Worm (Caenorhabditis elegans) whole organism, early embryonic: Measurements from ENCODE around the gene F46G11.2.
A peak's percentile ranks its signal among the peaks of the same experiment; 100 is the strongest.

Experiments used
- B0310.2 ChIP-seq: sonication (generic microtip); optimal IDR thresholded peaks from 2 replicates; lab custom pipeline; 2016; ENCODE audit warnings: mild to moderate bottlenecking, missing genetic modification characterization, missing compliant biosample characterization
- F13C5.2 ChIP-seq: sonication (generic microtip); optimal IDR thresholded peaks from 2 replicates; lab custom pipeline; 2017; ENCODE audit warnings: mild to moderate bottlenecking, missing genetic modification characterization, inconsistent platforms, missing compliant biosample characterization
- aly-1 ChIP-seq: sonication (generic microtip); optimal IDR thresholded peaks from 2 replicates; lab custom pipeline; 2016; ENCODE audit warnings: missing genetic modification characterization, missing compliant biosample characterization
- ama-1 ChIP-seq: fragments of 150-350 bp; optimal IDR thresholded peaks from 2 replicates; lab custom pipeline; 2014
- ceh-13 ChIP-seq: fragments of 200-800 bp; sonication (Bioruptor generic); optimal IDR thresholded peaks from 2 replicates; lab custom pipeline; 2018; ENCODE audit warnings: mild to moderate bottlenecking, missing genetic modification characterization, missing compliant biosample characterization
- ceh-36 ChIP-seq: sonication (generic microtip); optimal IDR thresholded peaks from 2 replicates; lab custom pipeline; 2016; ENCODE audit warnings: missing genetic modification characterization, inconsistent platforms, missing compliant biosample characterization
- ets-7 ChIP-seq: sonication (generic microtip); optimal IDR thresholded peaks from 2 replicates; lab custom pipeline; 2016; ENCODE audit warnings: missing genotype, missing genetic modification characterization, missing compliant biosample characterization
- flt-1 ChIP-seq: fragments of 200-800 bp; sonication (Bioruptor generic); IDR thresholded peaks from 2 replicates; pipeline ENCODE4 v1.3.6; 2022; ENCODE audit warnings: missing genetic modification characterization, missing compliant biosample characterization
- hmbx-1 ChIP-seq: sonication (generic microtip); optimal IDR thresholded peaks from 2 replicates; lab custom pipeline; 2016; ENCODE audit warnings: mild to moderate bottlenecking, missing genetic modification characterization, missing compliant biosample characterization
- hmg-4 ChIP-seq: fragments of 200-800 bp; sonication (Bioruptor generic); optimal IDR thresholded peaks from 2 replicates; lab custom pipeline; 2018; ENCODE audit warnings: mild to moderate bottlenecking, missing genetic modification characterization, missing compliant biosample characterization
- hnd-1 ChIP-seq: sonication (generic microtip); optimal IDR thresholded peaks from 2 replicates; lab custom pipeline; 2016; ENCODE audit warnings: missing genetic modification characterization, missing compliant biosample characterization
- pes-1 ChIP-seq: fragments of 200-800 bp; sonication (Bioruptor generic); IDR thresholded peaks from 2 replicates; pipeline ENCODE4 v1.3.6; 2022; ENCODE audit warnings: missing genetic modification reagents, missing genetic modification characterization, missing compliant biosample characterization
- scrt-1 ChIP-seq: fragments of 200-800 bp; sonication (Bioruptor generic); IDR thresholded peaks from 2 replicates; pipeline ENCODE4 v1.3.6; 2022; ENCODE audit warnings: missing genetic modification characterization, missing compliant biosample characterization
- sea-1 ChIP-seq: fragments of 200-800 bp; sonication (Bioruptor generic); conservative IDR thresholded peaks from 2 replicates; pipeline ENCODE4 v1.3.6; 2022; ENCODE audit warnings: missing genetic modification characterization, missing compliant biosample characterization
- tbx-11 ChIP-seq: fragments of 200-800 bp; sonication (Bioruptor generic); IDR thresholded peaks from 2 replicates; pipeline ENCODE4 v1.3.6; 2022; ENCODE audit warnings: missing genetic modification characterization, missing compliant biosample characterization
- tbx-37 ChIP-seq: fragments of 200-800 bp; sonication (Bioruptor generic); conservative IDR thresholded peaks from 2 replicates; pipeline ENCODE4 v1.3.6; 2022; ENCODE audit warnings: missing genetic modification reagents, missing genetic modification characterization, missing compliant biosample characterization
- tra-4 ChIP-seq: sonication (generic microtip); optimal IDR thresholded peaks from 2 replicates; lab custom pipeline; 2017; ENCODE audit warnings: missing genetic modification characterization, missing compliant biosample characterization

Gene F46G11.2

DNA sequence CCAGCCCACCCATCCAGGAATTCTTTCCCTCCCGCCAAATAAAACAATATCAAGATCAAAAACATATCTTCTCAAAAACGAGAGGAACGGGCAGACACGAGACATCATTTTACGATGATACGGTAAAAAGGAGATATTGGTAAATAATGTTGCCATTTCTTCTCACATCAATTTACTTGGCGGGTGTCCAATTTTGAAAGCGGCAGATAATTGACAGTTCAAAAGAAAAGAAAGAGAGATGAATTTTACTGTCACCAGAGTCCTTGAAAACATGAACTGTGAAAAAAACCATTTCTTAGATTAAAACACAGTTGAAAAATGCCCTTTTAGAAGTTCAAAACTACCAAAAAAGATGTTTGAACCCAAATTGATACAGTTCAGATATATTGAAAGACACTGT, 22.7 kb downstream of the F46G11.2 start:
- TF ChIP-seq ceh-13 (GFP tag; lab: Kevin White, UChicago) (no peak), tbx-11 (GFP tag; lab: Robert Waterston, UW) (no peak), hmg-4 (no peak), sea-1 (no peak), tra-4 (tag; lab: Kevin White, UChicago) (no peak), ama-1 (lab: Kevin White, UChicago) (no peak), F13C5.2 (no peak), tbx-37 (GFP tag; lab: Robert Waterston, UW) (no peak), scrt-1 (GFP tag; lab: Robert Waterston, UW) (no peak), ceh-36 (tag; lab: Kevin White, UChicago) (no peak), hnd-1 (no peak), B0310.2 (tag; lab: Kevin White, UChicago) (no peak), flt-1 (no peak), aly-1 (tag; lab: Kevin White, UChicago) (no peak), pes-1 (GFP tag; lab: Robert Waterston, UW) (no peak), hmbx-1 (no peak), ets-7 (tag; lab: Kevin White, UChicago) (no peak)

DNA sequence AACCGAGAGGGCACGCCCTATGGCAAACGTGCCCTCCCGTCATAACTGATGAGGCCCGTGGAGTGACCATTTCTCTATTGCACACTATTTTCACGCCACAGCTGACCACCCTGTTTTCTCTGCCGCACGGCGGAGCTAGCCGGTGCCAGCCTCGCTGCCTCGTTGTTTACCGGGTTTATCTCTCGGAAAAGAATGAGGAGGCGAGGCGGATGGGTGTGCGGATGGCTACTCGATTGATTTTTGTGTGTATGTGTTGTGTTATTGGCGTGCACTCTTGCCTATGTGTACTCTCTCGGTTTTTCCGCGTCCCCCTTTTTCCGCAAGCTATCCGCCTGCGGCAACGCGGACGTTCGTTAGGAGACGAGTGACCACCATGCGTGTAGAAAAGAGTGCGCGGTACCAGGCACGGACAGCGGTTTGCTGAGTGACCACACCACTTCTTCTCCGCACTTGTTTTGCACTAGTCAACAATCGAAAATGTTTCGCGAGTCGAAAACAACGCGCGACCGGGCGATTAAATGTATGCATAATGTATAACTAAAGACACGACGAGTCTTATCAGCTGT, 24.1 kb downstream of the F46G11.2 start:
- TF ChIP-seq ceh-13 (GFP tag; lab: Kevin White, UChicago) (peak; percentile 26), hmg-4 (peak; percentile 94), tra-4 (tag; lab: Kevin White, UChicago) (no peak), scrt-1 (GFP tag; lab: Robert Waterston, UW) (peak; percentile 6; the same call in 1 of the 2 replicates), ets-7 (tag; lab: Kevin White, UChicago) (peak; percentile 76), sea-1 (0 out of 2 replicates have a peak, but pooled peaks have one; percentile 36), aly-1 (tag; lab: Kevin White, UChicago) (peak; percentile 77), ama-1 (lab: Kevin White, UChicago) (no peak), flt-1 (peak; percentile 60), F13C5.2 (peak; percentile 80), pes-1 (GFP tag; lab: Robert Waterston, UW) (no peak), ceh-36 (tag; lab: Kevin White, UChicago) (no peak), tbx-37 (GFP tag; lab: Robert Waterston, UW) (no peak), hmbx-1 (no peak), hnd-1 (no peak), tbx-11 (GFP tag; lab: Robert Waterston, UW) (0 out of 2 replicates have a peak, but pooled peaks have one; percentile 50), B0310.2 (tag; lab: Kevin White, UChicago) (peak; percentile 74)

DNA sequence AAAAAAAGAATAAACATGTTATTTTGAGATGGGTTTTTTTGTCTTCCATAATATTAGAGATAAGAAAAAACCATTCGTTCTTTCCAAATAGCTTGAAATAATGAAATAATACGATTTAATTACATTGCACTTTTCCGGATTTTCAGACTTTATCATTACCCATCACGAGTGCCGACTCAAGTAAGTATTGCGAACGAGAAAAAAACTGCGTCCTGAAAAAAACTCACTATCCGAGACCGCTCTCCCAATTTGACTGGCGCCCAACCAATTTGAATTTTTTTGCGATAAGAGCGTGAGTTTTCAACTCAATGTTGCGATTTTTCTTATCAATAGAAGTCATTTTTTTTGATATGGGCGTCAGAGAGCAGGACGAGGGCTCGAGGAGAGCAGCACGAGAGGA, 25.1 kb downstream of the F46G11.2 start:
- TF ChIP-seq scrt-1 (GFP tag; lab: Robert Waterston, UW) (no peak), aly-1 (tag; lab: Kevin White, UChicago) (no peak), flt-1 (no peak), B0310.2 (tag; lab: Kevin White, UChicago) (no peak), hnd-1 (no peak), pes-1 (GFP tag; lab: Robert Waterston, UW) (no peak), tbx-37 (GFP tag; lab: Robert Waterston, UW) (no peak), ceh-36 (tag; lab: Kevin White, UChicago) (no peak), ets-7 (tag; lab: Kevin White, UChicago) (no peak), hmbx-1 (no peak), hmg-4 (no peak), F13C5.2 (no peak), ceh-13 (GFP tag; lab: Kevin White, UChicago) (no peak), sea-1 (no peak)

DNA sequence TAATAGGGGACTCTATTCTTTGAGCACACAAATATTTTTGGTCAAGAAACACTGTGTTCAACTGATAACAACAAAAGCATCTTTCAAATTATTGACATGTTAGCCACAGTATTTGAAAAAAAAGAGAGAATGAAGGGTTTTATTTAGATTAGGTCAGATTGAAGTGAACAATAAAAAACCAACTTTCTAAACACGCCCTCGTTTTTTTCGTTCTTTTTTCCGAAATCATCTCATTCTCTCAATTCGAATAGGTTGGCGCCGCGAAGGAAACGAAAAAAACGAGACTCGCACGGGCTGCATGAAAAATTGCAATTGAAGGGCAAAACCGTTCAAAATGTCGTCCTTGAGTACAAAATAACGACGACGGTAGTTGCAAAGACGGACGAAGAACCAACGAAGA, 26.4 kb downstream of the F46G11.2 start:
- no peak for TF ChIP-seq hmg-4

DNA sequence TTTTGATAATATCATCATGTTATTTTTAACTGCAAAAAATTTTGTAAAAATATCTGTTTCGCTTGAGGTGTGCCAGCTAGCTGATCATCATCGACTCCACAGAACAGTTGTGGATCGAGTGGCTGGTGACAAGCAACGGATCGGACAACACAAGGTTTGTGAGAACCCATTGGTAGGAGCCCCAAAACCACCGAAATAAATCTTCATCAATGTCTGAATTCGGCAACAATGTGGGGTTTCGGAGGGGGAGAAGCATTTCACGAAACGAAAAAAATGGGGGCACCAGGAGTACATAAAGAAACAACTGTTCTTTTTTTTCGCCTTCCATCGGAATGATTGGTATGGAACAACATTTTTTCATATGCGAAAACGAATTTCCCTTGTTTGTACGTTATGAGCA, 27.4 kb downstream of the F46G11.2 start:
- no peak for TF ChIP-seq ceh-36 (tag; lab: Kevin White, UChicago)
- TF ChIP-seq ceh-13 (GFP tag; lab: Kevin White, UChicago): no peak
- TF ChIP-seq aly-1 (tag; lab: Kevin White, UChicago): no peak
- TF ChIP-seq hmbx-1: no peak
- TF ChIP-seq pes-1 (GFP tag; lab: Robert Waterston, UW): no peak
- no peak for TF ChIP-seq hmg-4
- no peak for TF ChIP-seq ama-1 (lab: Kevin White, UChicago)
- no peak for TF ChIP-seq ets-7 (tag; lab: Kevin White, UChicago)
- no peak for TF ChIP-seq tbx-11 (GFP tag; lab: Robert Waterston, UW)
- no peak for TF ChIP-seq B0310.2 (tag; lab: Kevin White, UChicago)
- no peak for TF ChIP-seq tra-4 (tag; lab: Kevin White, UChicago)
- no peak for TF ChIP-seq sea-1
- no peak for TF ChIP-seq tbx-37 (GFP tag; lab: Robert Waterston, UW)

DNA sequence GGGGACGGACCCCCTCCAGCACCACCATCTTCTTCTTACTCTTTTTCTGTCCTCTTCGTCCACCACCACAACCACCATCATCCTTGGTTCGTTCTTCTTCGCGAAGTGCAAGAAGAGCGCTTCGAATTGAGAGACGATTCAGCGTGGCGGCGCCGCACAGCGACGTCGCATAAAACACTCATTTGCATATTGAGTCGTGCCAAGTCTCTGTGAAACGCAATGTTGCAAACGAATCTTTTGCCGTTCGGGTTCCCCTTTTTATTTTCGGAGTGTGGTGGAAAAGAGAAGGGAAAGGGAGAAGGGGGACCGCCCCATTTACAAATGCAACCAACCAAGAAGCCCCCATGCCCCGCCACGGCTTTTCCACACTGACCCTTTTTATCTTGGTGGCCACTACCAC, 28.4 kb downstream of the F46G11.2 start:
- TF ChIP-seq hmg-4: peak; percentile 75
- TF ChIP-seq tra-4 (tag; lab: Kevin White, UChicago): no peak
- no peak for TF ChIP-seq tbx-37 (GFP tag; lab: Robert Waterston, UW)
- peak; percentile 23 for TF ChIP-seq aly-1 (tag; lab: Kevin White, UChicago)
- no peak for TF ChIP-seq tbx-11 (GFP tag; lab: Robert Waterston, UW)
- no peak for TF ChIP-seq hnd-1
- no peak for TF ChIP-seq ets-7 (tag; lab: Kevin White, UChicago)
- TF ChIP-seq ceh-13 (GFP tag; lab: Kevin White, UChicago): no peak
- no peak for TF ChIP-seq pes-1 (GFP tag; lab: Robert Waterston, UW)
- TF ChIP-seq ama-1 (lab: Kevin White, UChicago): no peak
- peak; percentile 55 for TF ChIP-seq F13C5.2
- TF ChIP-seq sea-1: no peak
- no peak for TF ChIP-seq ceh-36 (tag; lab: Kevin White, UChicago)
- 0 out of 2 replicates have a peak, but pooled peaks have one; percentile 7 for TF ChIP-seq flt-1
- no peak for TF ChIP-seq scrt-1 (GFP tag; lab: Robert Waterston, UW)
- TF ChIP-seq hmbx-1: no peak
- peak; percentile 1 for TF ChIP-seq B0310.2 (tag; lab: Kevin White, UChicago)

DNA sequence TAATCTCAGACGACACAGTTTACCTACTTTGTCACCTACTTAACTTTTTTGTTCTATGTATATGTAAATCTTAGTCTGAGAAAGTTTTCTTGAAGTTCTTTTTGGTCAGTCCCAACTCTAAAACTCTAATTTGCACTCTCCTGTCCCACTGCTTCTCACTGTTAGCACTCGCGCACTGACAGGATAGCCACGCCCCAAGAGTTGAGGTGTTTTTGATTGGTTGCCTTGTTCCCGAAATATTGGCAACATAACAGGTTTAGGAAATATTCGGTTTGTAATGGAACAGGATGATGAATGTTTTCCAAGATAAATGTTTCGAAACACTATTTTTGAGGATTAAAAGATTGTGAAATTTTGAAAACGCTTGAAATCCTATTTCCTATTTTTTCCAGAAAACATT, 29.1 kb downstream of the F46G11.2 start:
- no peak for TF ChIP-seq tra-4 (tag; lab: Kevin White, UChicago)
- TF ChIP-seq hnd-1: no peak
- TF ChIP-seq aly-1 (tag; lab: Kevin White, UChicago): no peak
- no peak for TF ChIP-seq ets-7 (tag; lab: Kevin White, UChicago)
- no peak for TF ChIP-seq hmg-4
- no peak for TF ChIP-seq tbx-37 (GFP tag; lab: Robert Waterston, UW)
